Worm (Caenorhabditis elegans): Measurements from ENCODE around the gene Y42A5A.3.

- TF ChIP-seq ref-1 (GFP tag; conservative IDR thresholded peaks at IDR 0.05) (no peak), flt-1 (GFP tag; IDR thresholded peaks at IDR 0.05) (no peak)
Observed at ce11 chrV:11122466-11122865, 26.7 kb upstream of the Y42A5A.3 start, which contains the start of gene mboa-2.

Data from whole organism, midembryonic.